Fruit fly (Drosophila melanogaster) Kc167 (cell line): ENCODE results near the gene CG14448.

ENCODE experiments used
- Sin3A ChIP-seq: fragments of >200 bp; optimal IDR thresholded peaks from 2 replicates; lab custom pipeline; 2018; ENCODE audit warnings: missing external identifiers
- h ChIP-seq: fragments of >200 bp; optimal IDR thresholded peaks from 3 replicates; lab custom pipeline; 2018; ENCODE audit warnings: missing external identifiers
- insv ChIP-seq: fragments of >200 bp; optimal IDR thresholded peaks from 3 replicates; lab custom pipeline; 2018; ENCODE audit warnings: missing external identifiers
- psq ChIP-seq: fragments of >200 bp; optimal IDR thresholded peaks from 2 replicates; lab custom pipeline; 2017; ENCODE audit warnings: missing external identifiers
- ttk ChIP-seq: sonication (Bioruptor generic); optimal IDR thresholded peaks from 2 replicates; lab custom pipeline; 2017; ENCODE audit warnings: missing external identifiers

dm6 chr3L:22830132-22830697, 42.0 kb downstream of the CG14448 start:
- TF ChIP-seq psq (no peak), insv (lab: Kevin White, UChicago) (no peak), h (no peak), ttk (no peak), Sin3A (lab: Kevin White, UChicago) (no peak)
